Worm (Caenorhabditis elegans) whole organism, late embryonic: ENCODE data around the gene C47A10.16.

Source experiments
- ceh-45 ChIP-seq: fragments of 200-800 bp; sonication (Bioruptor generic); IDR thresholded peaks from 2 replicates; pipeline ENCODE4 v1.3.6; 2022; ENCODE audit warnings: missing genetic modification reagents, missing genetic modification characterization, missing compliant biosample characterization
- syd-9 ChIP-seq: sonication (generic microtip); optimal IDR thresholded peaks from 2 replicates; lab custom pipeline; 2016; ENCODE audit warnings: mild to moderate bottlenecking, missing genetic modification characterization, moderate library complexity, missing compliant biosample characterization

ce11 chrV:17800538-17800937 lies 35.6 kb upstream of the C47A10.16 start, which contains the start of gene srh-287:
- TF ChIP-seq syd-9 (tag; lab: Kevin White, UChicago) (no peak), ceh-45 (GFP tag; lab: Robert Waterston, UW) (no peak)
